Worm (Caenorhabditis elegans) whole organism, young adult: ENCODE results near the gene cpr-8.

Source experiments
- B0261.1 ChIP-seq: sonication (generic microtip); optimal IDR thresholded peaks from 2 replicates; lab custom pipeline; 2016; ENCODE audit warnings: mild to moderate bottlenecking, missing genetic modification characterization, moderate library complexity, missing compliant biosample characterization
- D2030.7 ChIP-seq: fragments of 200-800 bp; sonication (Bioruptor generic); IDR thresholded peaks from 2 replicates; pipeline ENCODE4 v1.3.6; 2022; ENCODE audit warnings: missing genetic modification reagents, missing genetic modification characterization, missing compliant biosample characterization
- F49E8.2 ChIP-seq: sonication (generic microtip); optimal IDR thresholded peaks from 3 replicates; lab custom pipeline; 2017; ENCODE audit warnings: missing genetic modification characterization, mild to moderate bottlenecking, missing compliant biosample characterization, antibody characterized with exemption, moderate library complexity; ENCODE audit not compliant: insufficient read depth
- K12H6.12 ChIP-seq: fragments of 200-800 bp; sonication (Bioruptor generic); optimal IDR thresholded peaks from 2 replicates; lab custom pipeline; 2018; ENCODE audit warnings: mild to moderate bottlenecking, missing genetic modification characterization, missing compliant biosample characterization
- Y53G8AR.9 ChIP-seq: fragments of 200-800 bp; sonication (Bioruptor generic); conservative IDR thresholded peaks from 2 replicates; pipeline ENCODE4 v1.3.6; 2022; ENCODE audit warnings: missing genetic modification reagents, missing genetic modification characterization, missing compliant biosample characterization
- akir-1 ChIP-seq: fragments of 200-800 bp; sonication (Bioruptor generic); optimal IDR thresholded peaks from 2 replicates; lab custom pipeline; 2018; ENCODE audit warnings: mild to moderate bottlenecking, missing genetic modification characterization, moderate library complexity, missing compliant biosample characterization
- aptf-2 ChIP-seq: fragments of 200-800 bp; sonication (Bioruptor generic); conservative IDR thresholded peaks from 2 replicates; pipeline ENCODE4 v1.3.6; 2022; ENCODE audit warnings: missing genetic modification reagents, missing genetic modification characterization, missing compliant biosample characterization
- attf-3 ChIP-seq: fragments of 200-800 bp; sonication (Bioruptor generic); conservative IDR thresholded peaks from 2 replicates; pipeline ENCODE4 v1.3.6; 2022; ENCODE audit warnings: missing genetic modification reagents, missing genetic modification characterization, missing compliant biosample characterization
- attf-5 ChIP-seq: fragments of 200-800 bp; sonication (Bioruptor generic); optimal IDR thresholded peaks from 2 replicates; lab custom pipeline; 2018; ENCODE audit warnings: mild to moderate bottlenecking, missing genetic modification characterization, missing compliant biosample characterization
- attf-6 ChIP-seq: fragments of 200-800 bp; sonication (Bioruptor generic); IDR thresholded peaks from 2 replicates; pipeline ENCODE4 v1.3.6; 2022; ENCODE audit warnings: missing genetic modification reagents, missing genetic modification characterization, missing compliant biosample characterization
- ccch-3 ChIP-seq: fragments of 200-800 bp; sonication (Bioruptor generic); optimal IDR thresholded peaks from 2 replicates; lab custom pipeline; 2018; ENCODE audit warnings: mild to moderate bottlenecking, missing genetic modification characterization, missing compliant biosample characterization
- cebp-1 ChIP-seq, 2 experiments: fragments of 200-800 bp in 1 of 2; sonication (Bioruptor generic) in 1 of 2; sonication (generic microtip) in 1 of 2; IDR thresholded peaks in 1 of 2; optimal IDR thresholded peaks in 1 of 2; 2 replicates each; pipeline versions ENCODE4 v1.3.6 to Lab custom; 2017 to 2022; ENCODE audit warnings: missing compliant biosample characterization in 2 of 2, missing genetic modification characterization in 2 of 2, mild to moderate bottlenecking in 1 of 2, missing genetic modification reagents in 1 of 2, moderate library complexity in 1 of 2
- ceh-27 ChIP-seq: fragments of 200-800 bp; sonication (Bioruptor generic); optimal IDR thresholded peaks from 2 replicates; lab custom pipeline; 2018; ENCODE audit warnings: mild to moderate bottlenecking, missing genetic modification characterization, moderate library complexity, missing compliant biosample characterization
- ceh-40 ChIP-seq: fragments of 200-800 bp; sonication (Bioruptor generic); IDR thresholded peaks from 2 replicates; pipeline ENCODE4 v1.3.6; 2022; ENCODE audit warnings: missing genetic modification characterization, missing compliant biosample characterization
- ceh-79 ChIP-seq: sonication (generic microtip); optimal IDR thresholded peaks from 2 replicates; lab custom pipeline; 2017; ENCODE audit warnings: mild to moderate bottlenecking, missing genetic modification characterization, missing compliant biosample characterization
- chd-7 ChIP-seq: sonication (generic microtip); optimal IDR thresholded peaks from 2 replicates; lab custom pipeline; 2016; ENCODE audit warnings: mild to moderate bottlenecking, missing genetic modification characterization, moderate library complexity, missing compliant biosample characterization
- dox-1 ChIP-seq: fragments of 200-800 bp; sonication (Bioruptor generic); IDR thresholded peaks from 2 replicates; pipeline ENCODE4 v1.3.6; 2022; ENCODE audit warnings: missing genetic modification reagents, missing genetic modification characterization, missing compliant biosample characterization
- egl-44 ChIP-seq: fragments of 200-800 bp; sonication (Bioruptor generic); IDR thresholded peaks from 2 replicates; pipeline ENCODE4 v1.3.6; 2022; ENCODE audit warnings: missing genetic modification reagents, missing genetic modification characterization, missing compliant biosample characterization
- egrh-3 ChIP-seq: fragments of 200-800 bp; sonication (Bioruptor generic); IDR thresholded peaks from 2 replicates; pipeline ENCODE4 v1.3.6; 2022; ENCODE audit warnings: missing genetic modification reagents, missing genetic modification characterization, missing compliant biosample characterization
- ekl-4 ChIP-seq: fragments of 200-800 bp; sonication (Bioruptor generic); IDR thresholded peaks from 2 replicates; pipeline ENCODE4 v1.3.6; 2022; ENCODE audit warnings: missing genetic modification reagents, missing genetic modification characterization, missing compliant biosample characterization
- ets-4 ChIP-seq: fragments of 200-800 bp; sonication (Bioruptor generic); optimal IDR thresholded peaks from 2 replicates; lab custom pipeline; 2018; ENCODE audit warnings: mild to moderate bottlenecking, missing genetic modification characterization, missing compliant biosample characterization
- gei-17 ChIP-seq: fragments of 200-800 bp; sonication (Bioruptor generic); optimal IDR thresholded peaks from 2 replicates; lab custom pipeline; 2018; ENCODE audit warnings: mild to moderate bottlenecking, missing genetic modification characterization, missing compliant biosample characterization
- hmg-1.2 ChIP-seq: fragments of 200-800 bp; sonication (Bioruptor generic); IDR thresholded peaks from 2 replicates; pipeline ENCODE4 v1.3.6; 2022; ENCODE audit warnings: missing genetic modification reagents, missing genetic modification characterization, missing compliant biosample characterization
- hmg-20 ChIP-seq: fragments of 200-800 bp; sonication (Bioruptor generic); IDR thresholded peaks from 2 replicates; pipeline ENCODE4 v1.3.6; 2022; ENCODE audit warnings: missing genetic modification reagents, missing genetic modification characterization, missing compliant biosample characterization
- hsf-1 ChIP-seq: fragments of 200-800 bp; sonication (Bioruptor generic); IDR thresholded peaks from 2 replicates; pipeline ENCODE4 v1.3.6; 2022; ENCODE audit warnings: missing genetic modification reagents, missing genetic modification characterization, missing compliant biosample characterization
- lin-35 ChIP-seq, 3 experiments: fragments of 150-350 bp in 2 of 3; sonication (generic microtip) in 1 of 3; optimal IDR thresholded peaks; 2 replicates each; lab custom pipeline; 2014 to 2018; ENCODE audit warnings: missing biosample characterization in 3 of 3, missing genetic modification characterization in 3 of 3, missing genetic modification reagents in 3 of 3
- lin-54 ChIP-seq: fragments of 200-800 bp; sonication (Bioruptor generic); optimal IDR thresholded peaks from 2 replicates; lab custom pipeline; 2018; ENCODE audit warnings: mild to moderate bottlenecking, missing genetic modification characterization, missing compliant biosample characterization
- madf-10 ChIP-seq: sonication (generic microtip); optimal IDR thresholded peaks from 2 replicates; lab custom pipeline; 2016; ENCODE audit warnings: mild to moderate bottlenecking, missing genetic modification characterization, missing compliant biosample characterization
- madf-6 ChIP-seq: fragments of 200-800 bp; sonication (Bioruptor generic); IDR thresholded peaks from 2 replicates; pipeline ENCODE4 v1.3.6; 2022; ENCODE audit warnings: missing genetic modification reagents, missing genetic modification characterization, missing compliant biosample characterization
- nhr-179 ChIP-seq: sonication (generic microtip); optimal IDR thresholded peaks from 2 replicates; lab custom pipeline; 2016; ENCODE audit warnings: mild to moderate bottlenecking, missing genetic modification characterization, missing compliant biosample characterization
- nhr-27 ChIP-seq: fragments of 200-800 bp; sonication (Bioruptor generic); optimal IDR thresholded peaks from 2 replicates; lab custom pipeline; 2018; ENCODE audit warnings: mild to moderate bottlenecking, missing genetic modification characterization, moderate library complexity, missing compliant biosample characterization
- nhr-80 ChIP-seq: sonication (generic microtip); optimal IDR thresholded peaks from 2 replicates; lab custom pipeline; 2016; ENCODE audit warnings: missing genetic modification characterization, missing compliant biosample characterization
- nhr-90 ChIP-seq: sonication (generic microtip); optimal IDR thresholded peaks from 2 replicates; lab custom pipeline; 2016; ENCODE audit warnings: missing genotype, mild to moderate bottlenecking, missing genetic modification characterization, missing compliant biosample characterization
- rec-8 ChIP-seq, 2 experiments: sonication (generic microtip); optimal IDR thresholded peaks; 2 replicates each; lab custom pipeline; 2016; ENCODE audit warnings: mild to moderate bottlenecking in 2 of 2, missing genetic modification characterization in 2 of 2, missing genetic modification reagents in 2 of 2, missing genotype in 2 of 2, missing biosample characterization in 1 of 2, missing compliant biosample characterization in 1 of 2, moderate library complexity in 1 of 2
- repo-1 ChIP-seq: sonication (generic microtip); optimal IDR thresholded peaks from 2 replicates; lab custom pipeline; 2017; ENCODE audit warnings: mild to moderate bottlenecking, missing genetic modification characterization, missing compliant biosample characterization
- sdz-38 ChIP-seq: sonication (generic microtip); optimal IDR thresholded peaks from 2 replicates; lab custom pipeline; 2016; ENCODE audit warnings: missing genotype, missing genetic modification characterization, missing compliant biosample characterization
- snpc-3.4 ChIP-seq: sonication (generic microtip); optimal IDR thresholded peaks from 2 replicates; lab custom pipeline; 2017; ENCODE audit warnings: missing genetic modification characterization, mild to moderate bottlenecking, missing compliant biosample characterization, antibody characterized with exemption, moderate library complexity, missing genotype, missing genetic modification reagents
- somi-1 ChIP-seq: fragments of 200-800 bp; sonication (Bioruptor generic); optimal IDR thresholded peaks from 2 replicates; lab custom pipeline; 2018; ENCODE audit warnings: mild to moderate bottlenecking, missing genetic modification characterization, missing compliant biosample characterization
- tbp1 ChIP-seq: fragments of 200-800 bp; sonication (Bioruptor generic); optimal IDR thresholded peaks from 2 replicates; lab custom pipeline; 2018; ENCODE audit warnings: mild to moderate bottlenecking, missing genetic modification characterization, missing compliant biosample characterization
- zfh-2 ChIP-seq: fragments of 200-800 bp; sonication (Bioruptor generic); conservative IDR thresholded peaks from 2 replicates; pipeline ENCODE4 v1.3.6; 2022; ENCODE audit warnings: missing genetic modification reagents, missing genetic modification characterization, missing compliant biosample characterization
- ztf-25 ChIP-seq: fragments of 200-800 bp; sonication (Bioruptor generic); IDR thresholded peaks from 2 replicates; pipeline ENCODE4 v1.3.6; 2022; ENCODE audit warnings: missing genetic modification reagents, missing genetic modification characterization, missing compliant biosample characterization
- ztf-26 ChIP-seq: sonication (generic microtip); optimal IDR thresholded peaks from 2 replicates; lab custom pipeline; 2017; ENCODE audit warnings: missing genetic modification characterization, missing compliant biosample characterization

The cpr-8 gene

ce11 chrV:1153925-1154324, 19.5 kb downstream of the cpr-8 start (continued):
- TF ChIP-seq attf-5 (GFP tag; lab: Kevin White, UChicago), result peak; percentile 78
- 0 out of 2 replicates have a peak, but pooled peaks have one; percentile 33 for TF ChIP-seq egl-44 (GFP tag; lab: Robert Waterston, UW)
- TF ChIP-seq K12H6.12, result peak; percentile 58
- peak; percentile 87 for TF ChIP-seq nhr-80 (tag; lab: Kevin White, UChicago)
- 0 out of 2 replicates have a peak, but pooled peaks have one; percentile 48 for TF ChIP-seq ztf-25 (GFP tag; lab: Robert Waterston, UW)
- 0 out of 2 replicates have a peak, but pooled peaks have one; percentile 11 for TF ChIP-seq Y53G8AR.9 (GFP tag; lab: Robert Waterston, UW)
- peak; percentile 5 for TF ChIP-seq lin-54 (GFP tag; lab: Kevin White, UChicago)
- TF ChIP-seq chd-7 (tag; lab: Kevin White, UChicago), result peak; percentile 67
- no peak for TF ChIP-seq D2030.7 (GFP tag; lab: Robert Waterston, UW)
- TF ChIP-seq somi-1 (GFP tag; lab: Kevin White, UChicago), result peak; percentile 21
- no peak for TF ChIP-seq akir-1 (GFP tag; lab: Kevin White, UChicago)
- no peak for TF ChIP-seq attf-6 (GFP tag; lab: Robert Waterston, UW)
- no peak for TF ChIP-seq ceh-40
- TF ChIP-seq tbp1, result peak; percentile 27
- 0 out of 2 replicates have a peak, but pooled peaks have one; percentile 25 for TF ChIP-seq egrh-3 (GFP tag; lab: Robert Waterston, UW)
- TF ChIP-seq ccch-3 (GFP tag; lab: Kevin White, UChicago), result peak; percentile 19
- TF ChIP-seq nhr-90 (tag; lab: Kevin White, UChicago), result peak; percentile 27
- peak; percentile 57; the same call in 1 of the 2 replicates for TF ChIP-seq cebp-1 (GFP tag; IDR thresholded peaks at IDR 0.05; lab: Robert Waterston, UW)
- TF ChIP-seq cebp-1 (tag; optimal IDR thresholded peaks at IDR 0.05; lab: Kevin White, UChicago), result peak; percentile 66
- peak in 1 of 2 experiments; percentile 16 for TF ChIP-seq rec-8 (tag; optimal IDR thresholded peaks at IDR 0.05; lab: Kevin White, UChicago)
- TF ChIP-seq ekl-4 (GFP tag; lab: Robert Waterston, UW), result peak; percentile 32
- TF ChIP-seq hmg-1.2 (GFP tag; lab: Robert Waterston, UW), result peak; percentile 27; the same call in 1 of the 2 replicates
- peak; percentile 46 for TF ChIP-seq ets-4 (GFP tag; lab: Kevin White, UChicago)
- TF ChIP-seq gei-17 (GFP tag; lab: Kevin White, UChicago), result peak; percentile 18

ce11 chrV:1154472-1155278, 20.3 kb downstream of the cpr-8 start:
- TF ChIP-seq ccch-3 (GFP tag; lab: Kevin White, UChicago) (no peak), F49E8.2 (tag; lab: Kevin White, UChicago) (no peak), nhr-179 (tag; lab: Kevin White, UChicago) (no peak), madf-10 (no peak), egrh-3 (GFP tag; lab: Robert Waterston, UW) (peak; percentile 40; the same call in 1 of the 2 replicates), Y53G8AR.9 (GFP tag; lab: Robert Waterston, UW) (no peak), attf-3 (GFP tag; lab: Robert Waterston, UW) (no peak), chd-7 (tag; lab: Kevin White, UChicago) (no peak), gei-17 (GFP tag; lab: Kevin White, UChicago) (no peak), ceh-79 (tag; lab: Kevin White, UChicago) (no peak), lin-35 (GFP tag; optimal IDR thresholded peaks at IDR 0.05; lab: Kevin White, UChicago) (peak in 1 of 3 experiments; percentile 28), hmg-1.2 (GFP tag; lab: Robert Waterston, UW) (no peak), somi-1 (GFP tag; lab: Kevin White, UChicago) (no peak), aptf-2 (GFP tag; lab: Robert Waterston, UW) (no peak), D2030.7 (GFP tag; lab: Robert Waterston, UW) (no peak), sdz-38 (no peak), nhr-27 (peak; percentile 14), ceh-27 (GFP tag; lab: Kevin White, UChicago) (peak; percentile 44), madf-6 (GFP tag; lab: Robert Waterston, UW) (no peak), nhr-90 (tag; lab: Kevin White, UChicago) (no peak), hmg-20 (GFP tag; lab: Robert Waterston, UW) (no peak), B0261.1 (no peak), snpc-3.4 (tag; lab: Kevin White, UChicago) (no peak), cebp-1 (GFP tag; IDR thresholded peaks at IDR 0.05; lab: Robert Waterston, UW) (no peak), cebp-1 (tag; optimal IDR thresholded peaks at IDR 0.05; lab: Kevin White, UChicago) (peak; percentile 8), hsf-1 (GFP tag; lab: Robert Waterston, UW) (peak; percentile 43; the same call in 1 of the 2 replicates), ztf-26 (tag; lab: Kevin White, UChicago) (peak; percentile 30), repo-1 (tag; lab: Kevin White, UChicago) (peak; percentile 10), zfh-2 (GFP tag; lab: Robert Waterston, UW) (peak; percentile 42; the same call in 1 of the 2 replicates), dox-1 (no peak), lin-54 (GFP tag; lab: Kevin White, UChicago) (peak; percentile 5)
- TF ChIP-seq, all 124 proteins: peak for 10
